Fruit fly (Drosophila melanogaster): Measurements from ENCODE around the gene Proc-R.

The Proc-R gene

DNA sequence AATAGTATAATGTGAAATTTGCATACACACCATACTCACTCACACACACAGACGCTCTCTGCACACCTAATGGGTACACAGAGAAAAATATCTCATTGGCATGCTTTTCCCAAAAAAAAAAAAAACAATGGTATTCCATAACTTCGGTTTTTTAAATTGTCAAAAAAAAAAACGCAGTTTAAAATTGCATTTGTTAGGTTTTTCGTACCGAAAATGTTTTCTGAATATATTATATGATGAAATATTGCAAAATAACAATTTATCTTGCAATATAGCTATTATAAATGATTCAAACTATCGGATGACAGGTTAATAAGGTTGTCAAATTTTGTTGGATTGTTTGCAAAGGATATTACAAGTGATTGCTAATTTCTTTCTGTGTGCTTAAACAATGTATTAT, 7.9 kb upstream of the Proc-R start (continued):
- TF ChIP-seq Ravus (GFP tag; IDR thresholded peaks at IDR 0.05) (no peak), CG16779 (GFP tag; IDR thresholded peaks at IDR 0.05) (no peak), BtbVII (GFP tag; optimal IDR thresholded peaks at IDR 0.05) (no peak), peb (GFP tag; IDR thresholded peaks at IDR 0.05) (no peak), CG11695 (GFP tag; IDR thresholded peaks at IDR 0.05) (peak; percentile 49; the same call in 2 of the 3 replicates), nerfin-1 (tag; optimal IDR thresholded peaks at IDR 0.05) (no peak), CG3838 (GFP tag; optimal IDR thresholded peaks at IDR 0.05) (no peak), CG7928 (GFP tag; optimal IDR thresholded peaks at IDR 0.05) (no peak), maf-S (GFP tag; optimal IDR thresholded peaks at IDR 0.05) (no peak), tup (GFP tag; optimal IDR thresholded peaks at IDR 0.05) (no peak), Sox100B (GFP tag; optimal IDR thresholded peaks at IDR 0.05) (peak; percentile 27), Sox102F (GFP tag; optimal IDR thresholded peaks at IDR 0.05) (peak; percentile 20), Bteb2 (GFP tag; optimal IDR thresholded peaks at IDR 0.05) (no peak), scrt (GFP tag; optimal IDR thresholded peaks at IDR 0.05) (no peak), CG18262 (tag; optimal IDR thresholded peaks at IDR 0.05) (peak; percentile 21), CG7271 (tag; optimal IDR thresholded peaks at IDR 0.05) (no peak), amos (GFP tag; IDR thresholded peaks at IDR 0.05; ENCODE audit: partially characterized antibody) (no peak), gem (tag; optimal IDR thresholded peaks at IDR 0.05) (peak; percentile 41), slbo (GFP tag; IDR thresholded peaks at IDR 0.05) (peak; percentile 29), exex (tag; optimal IDR thresholded peaks at IDR 0.05) (no peak), Drgx (GFP tag; IDR thresholded peaks at IDR 0.05) (no peak), CG11456 (GFP tag; IDR thresholded peaks at IDR 0.05) (no peak), sens-2 (GFP tag; IDR thresholded peaks at IDR 0.05) (no peak; the same call in 1 of the 2 replicates), gcm (GFP tag; optimal IDR thresholded peaks at IDR 0.05) (no peak), CG9437 (GFP tag; optimal IDR thresholded peaks at IDR 0.05) (no peak), Sin3A (optimal IDR thresholded peaks at IDR 0.05) (no peak), CG6683 (GFP tag; optimal IDR thresholded peaks at IDR 0.05) (no peak), ash1 (GFP tag; optimal IDR thresholded peaks at IDR 0.05) (no peak), Ssrp (tag; optimal IDR thresholded peaks at IDR 0.05) (peak; percentile 10), caup (GFP tag; optimal IDR thresholded peaks at IDR 0.05; ENCODE audit: severe bottlenecking) (no peak), CG2678 (tag; optimal IDR thresholded peaks at IDR 0.05) (peak; percentile 35), al (GFP tag; IDR thresholded peaks at IDR 0.05) (no peak), CG14667 (GFP tag; IDR thresholded peaks at IDR 0.05) (no peak), Dfd (GFP tag; optimal IDR thresholded peaks at IDR 0.05) (no peak), CG14441 (GFP tag; IDR thresholded peaks at IDR 0.05) (no peak), CG31388 (GFP tag; optimal IDR thresholded peaks at IDR 0.05) (no peak), Stat92E (GFP tag; optimal IDR thresholded peaks at IDR 0.05) (no peak), psq (GFP tag; optimal IDR thresholded peaks at IDR 0.05) (no peak), tll (GFP tag; optimal IDR thresholded peaks at IDR 0.05) (no peak), Fer2 (tag; optimal IDR thresholded peaks at IDR 0.05) (no peak), hbn (GFP tag; IDR thresholded peaks at IDR 0.05; ENCODE audit: partially characterized antibody) (no peak), Rfx (GFP tag; IDR thresholded peaks at IDR 0.05) (peak; percentile 19; the same call in 1 of the 2 replicates), CG2129 (GFP tag; IDR thresholded peaks at IDR 0.05; ENCODE audit: partially characterized antibody) (no peak), sisA (GFP tag; IDR thresholded peaks at IDR 0.05) (peak; percentile 17; the same call in 1 of the 2 replicates), CG7745 (tag; optimal IDR thresholded peaks at IDR 0.05) (no peak), ab (GFP tag; optimal IDR thresholded peaks at IDR 0.05) (no peak), CG13123 (GFP tag; optimal IDR thresholded peaks at IDR 0.05) (no peak), CG11504 (tag; optimal IDR thresholded peaks at IDR 0.05) (peak; percentile 43), CG17361 (GFP tag; IDR thresholded peaks at IDR 0.05) (peak; percentile 50; the same call in 1 of the 3 replicates), CG10959 (GFP tag; IDR thresholded peaks at IDR 0.05) (no peak), esg (GFP tag; conservative IDR thresholded peaks at IDR 0.05) (0 out of 2 replicates have a peak, but pooled peaks have one; percentile 33)

Measured in whole organism, embryonic.